Fruit fly (Drosophila melanogaster): ENCODE results near the gene cal1.

dm6 chr3R:17078961-17079858 lies 8.9 kb upstream of the cal1 start:
- no peak for TF ChIP-seq psq (optimal IDR thresholded peaks at IDR 0.05)
- TF ChIP-seq usp (GFP tag; optimal IDR thresholded peaks at IDR 0.05) = no peak
- no peak for TF ChIP-seq pan (optimal IDR thresholded peaks at IDR 0.05)
- no peak for TF ChIP-seq CG8478 (optimal IDR thresholded peaks at IDR 0.05)
- no peak for TF ChIP-seq Dll (optimal IDR thresholded peaks at IDR 0.05)
- no peak for TF ChIP-seq EcR (GFP tag; optimal IDR thresholded peaks at IDR 0.05)

Data from whole organism.